Fruit fly (Drosophila melanogaster) Kc167 (cell line): Measurements from ENCODE around the gene CG17211.

ENCODE experiments used
- Myc ChIP-seq: fragments of >200 bp; optimal IDR thresholded peaks from 2 replicates; lab custom pipeline; 2017; ENCODE audit warnings: missing external identifiers
- Sin3A ChIP-seq: fragments of >200 bp; optimal IDR thresholded peaks from 2 replicates; lab custom pipeline; 2018; ENCODE audit warnings: missing external identifiers
- h ChIP-seq: fragments of >200 bp; optimal IDR thresholded peaks from 3 replicates; lab custom pipeline; 2018; ENCODE audit warnings: missing external identifiers
- insv ChIP-seq: fragments of >200 bp; optimal IDR thresholded peaks from 3 replicates; lab custom pipeline; 2018; ENCODE audit warnings: missing external identifiers
- psq ChIP-seq: fragments of >200 bp; optimal IDR thresholded peaks from 2 replicates; lab custom pipeline; 2017; ENCODE audit warnings: missing external identifiers
- ttk ChIP-seq: sonication (Bioruptor generic); optimal IDR thresholded peaks from 2 replicates; lab custom pipeline; 2017; ENCODE audit warnings: missing external identifiers

- no peak for TF ChIP-seq h (lab: Kevin White, UChicago)
- TF ChIP-seq Sin3A (lab: Kevin White, UChicago), result no peak
- no peak for TF ChIP-seq psq
- no peak for TF ChIP-seq insv (lab: Kevin White, UChicago)
- no peak for TF ChIP-seq ttk (lab: Kevin White, UChicago)
- TF ChIP-seq Myc, result no peak
These were observed 25.0 kb upstream of the CG17211 start for dm6 chr2L:12089145-12089544.
